Worm (Caenorhabditis elegans): ENCODE data around the gene F37C4.6.

F37C4.6 gene

DNA sequence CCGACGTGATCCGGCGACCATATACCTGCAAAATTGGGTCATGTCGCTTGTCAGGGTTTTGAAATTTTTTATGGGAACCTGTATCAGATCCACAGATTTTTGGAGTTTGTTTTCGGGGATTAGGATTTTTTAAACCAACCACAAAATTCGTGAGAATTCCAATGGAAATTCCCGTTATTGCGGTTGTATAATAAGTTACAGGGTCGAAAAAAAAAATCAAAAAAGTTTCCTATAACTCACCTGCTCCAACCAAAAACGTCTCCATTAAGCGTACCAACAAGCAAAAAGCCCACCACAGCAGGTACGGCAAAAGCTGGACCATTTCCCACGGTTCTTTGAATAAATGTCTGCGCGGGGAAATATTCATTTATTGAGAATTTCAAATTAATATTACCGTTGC lies 15.2 kb downstream of the F37C4.6 start:
- TF ChIP-seq unc-62 (GFP tag; optimal IDR thresholded peaks at IDR 0.05) = no peak

DNA sequence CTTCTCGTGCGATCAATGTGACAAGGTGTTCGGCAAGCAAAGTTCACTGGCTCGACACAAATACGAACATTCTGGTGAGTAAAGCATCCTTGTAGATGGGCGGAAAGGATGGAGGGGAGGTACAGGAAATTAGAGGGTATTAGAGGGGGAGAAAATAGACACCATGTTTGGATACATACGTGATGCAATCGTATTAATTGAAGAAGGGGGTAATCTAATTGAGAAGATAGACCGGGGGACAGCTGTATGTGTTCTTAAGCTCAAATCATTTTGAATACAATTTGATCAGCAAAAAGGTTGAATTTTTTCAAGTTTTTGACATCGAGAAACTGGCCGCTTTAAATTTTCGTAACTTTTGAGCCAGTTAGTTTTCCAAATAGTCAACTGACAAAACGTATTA lies 17.7 kb downstream of the F37C4.6 start:
- TF ChIP-seq unc-62 (GFP tag; optimal IDR thresholded peaks at IDR 0.05) = no peak

DNA sequence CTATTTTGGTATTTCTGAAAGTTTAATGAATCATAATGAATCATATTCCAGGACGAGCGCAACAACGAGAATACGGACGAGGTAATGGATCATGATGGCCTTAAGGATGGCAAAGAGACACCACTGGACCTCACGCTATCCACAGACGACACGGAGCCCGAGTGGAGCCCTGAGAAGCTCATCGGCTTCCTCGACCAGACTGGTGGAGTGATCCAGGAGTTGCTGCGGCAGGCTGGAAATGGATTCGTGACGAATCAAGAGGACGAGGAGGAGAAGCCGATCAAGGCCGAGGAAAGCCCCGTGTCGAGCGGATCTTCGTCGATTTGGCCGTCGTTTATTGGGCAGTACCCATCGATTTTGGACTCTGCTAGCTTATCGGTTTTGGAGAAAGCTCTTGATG lies 18.6 kb downstream of the F37C4.6 start:
- no peak for TF ChIP-seq unc-62 (GFP tag; optimal IDR thresholded peaks at IDR 0.05)

DNA sequence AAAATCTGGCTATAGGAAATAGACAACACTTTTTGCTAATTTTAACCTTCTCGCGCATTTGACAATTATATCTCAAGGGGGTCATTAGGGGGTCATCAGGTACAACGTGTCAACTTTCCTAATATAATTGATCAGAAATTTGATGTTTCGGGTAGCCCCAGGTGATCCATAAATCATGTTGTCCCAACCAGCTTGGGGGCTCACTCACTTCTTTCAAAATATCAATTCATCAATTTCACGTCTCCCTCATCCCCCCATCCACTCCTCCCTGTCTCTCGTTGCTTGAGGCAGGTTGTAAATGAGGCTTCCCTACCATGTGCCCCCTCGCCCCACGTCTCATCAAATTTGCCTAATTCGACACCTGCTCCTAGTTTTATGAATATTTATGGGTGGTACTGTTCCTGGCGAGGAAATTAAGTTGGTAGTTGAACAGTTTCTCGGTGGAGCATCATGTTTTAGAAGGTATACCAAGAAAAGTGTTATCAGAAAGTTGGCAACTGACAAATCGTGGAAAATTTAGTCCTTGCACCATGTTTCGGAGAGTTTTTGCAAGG lies 20.1 kb downstream of the F37C4.6 start:
- TF ChIP-seq unc-62 (GFP tag; optimal IDR thresholded peaks at IDR 0.05) = no peak

DNA sequence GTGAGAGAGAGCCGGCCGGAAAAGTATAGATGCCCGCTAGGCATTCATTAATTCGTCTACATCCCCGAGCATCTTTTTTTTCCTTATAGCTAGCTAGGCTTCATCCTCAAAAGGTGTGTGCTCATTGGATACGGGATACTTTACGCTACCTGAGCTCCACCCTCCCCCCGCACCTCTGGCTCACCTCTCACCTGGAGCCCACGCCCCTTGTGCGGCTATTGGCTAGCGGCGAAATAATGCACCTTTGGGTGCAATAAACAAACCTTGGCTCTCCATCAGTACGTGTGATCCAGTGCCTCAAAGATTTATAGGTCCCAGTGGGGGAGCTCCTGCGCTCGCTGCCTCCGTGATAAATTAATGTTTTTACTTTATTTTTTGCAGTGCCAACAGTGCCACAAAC lies 21.9 kb downstream of the F37C4.6 start:
- TF ChIP-seq unc-62 (GFP tag; optimal IDR thresholded peaks at IDR 0.05) = no peak

DNA sequence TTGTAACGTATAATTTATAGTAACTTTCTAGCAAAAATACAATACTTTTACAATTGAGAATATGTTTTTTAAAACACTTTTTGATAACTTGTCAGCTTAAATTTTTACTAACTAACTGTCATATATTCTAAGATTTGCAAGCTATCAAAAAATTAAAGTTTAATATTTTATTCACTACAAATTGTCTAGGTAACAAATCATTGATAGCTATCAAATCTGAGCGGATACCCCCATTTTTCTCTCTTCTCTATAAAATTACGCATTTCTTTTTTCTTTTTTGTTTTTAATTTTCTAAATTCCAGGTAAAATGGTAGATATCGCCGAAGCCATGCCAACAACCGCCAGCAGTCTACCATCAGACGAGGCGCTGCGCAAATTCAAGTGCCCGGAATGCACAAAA lies 22.6 kb downstream of the F37C4.6 start, which contains the start of gene zag-1:
TSS of gene zag-1 (plus strand) at position 301 of the 400 bp plus-strand sequence.
- TF ChIP-seq unc-62 (GFP tag; optimal IDR thresholded peaks at IDR 0.05) = no peak

DNA sequence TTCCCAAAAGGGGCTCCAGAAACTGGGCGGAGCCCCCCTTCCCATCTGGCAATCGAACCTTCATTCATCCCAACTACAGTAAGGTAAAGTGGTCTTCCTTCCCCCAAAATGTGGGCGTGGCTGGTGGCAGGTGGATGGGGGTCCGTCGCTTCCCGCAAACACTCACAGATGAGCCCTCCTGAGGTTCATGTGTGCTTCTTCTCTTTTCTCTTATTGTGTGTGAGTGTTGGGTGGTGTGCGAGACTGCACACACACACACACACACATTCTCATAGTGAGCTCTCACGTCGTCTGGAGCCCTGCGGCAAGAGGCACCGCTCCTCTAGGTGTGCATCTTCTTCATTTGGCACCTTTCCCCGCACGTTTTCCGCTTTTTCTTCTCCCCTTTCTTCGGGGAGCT lies 23.5 kb downstream of the F37C4.6 start:
- TF ChIP-seq unc-62 (GFP tag; optimal IDR thresholded peaks at IDR 0.05) = no peak

DNA sequence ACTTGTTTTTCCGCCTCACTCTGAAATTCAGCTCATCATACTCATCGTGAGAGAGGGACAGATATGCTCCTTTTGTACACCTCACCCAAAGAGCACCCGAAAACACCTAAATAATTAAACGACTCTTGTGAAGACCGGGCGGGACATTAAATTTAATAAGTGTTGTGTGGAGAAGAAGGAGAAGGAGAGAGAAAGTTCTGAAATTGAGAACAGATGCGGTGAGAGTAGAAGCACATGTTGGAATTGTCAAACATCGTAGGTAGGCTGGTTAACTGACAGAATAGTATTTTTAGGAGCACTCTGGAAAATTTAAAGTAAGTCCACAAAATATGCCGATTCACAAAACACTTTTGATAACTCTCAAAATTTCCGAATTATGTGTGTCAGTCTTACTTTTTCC lies 24.6 kb downstream of the F37C4.6 start:
- TF ChIP-seq unc-62 (GFP tag; optimal IDR thresholded peaks at IDR 0.05) = no peak

DNA sequence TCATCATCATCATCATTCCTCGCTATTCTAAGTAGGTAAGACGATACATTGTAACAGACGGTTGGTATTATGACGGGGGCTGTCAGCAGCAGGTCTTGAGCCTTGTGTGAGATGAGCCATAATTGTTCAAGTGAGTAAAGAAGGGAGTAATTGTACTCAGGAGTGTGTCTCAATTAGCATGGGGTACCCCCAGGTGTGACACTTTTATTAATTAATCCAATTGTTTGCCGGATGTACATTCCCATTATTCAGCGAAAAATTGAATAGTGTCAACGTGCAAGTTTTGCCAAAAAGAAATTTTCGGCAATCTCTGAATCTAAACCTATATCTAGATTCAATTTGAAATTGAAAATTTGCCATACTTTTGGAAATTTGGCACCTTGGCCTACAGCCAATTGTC lies 29.1 kb downstream of the F37C4.6 start:
- no peak for TF ChIP-seq unc-62 (GFP tag; optimal IDR thresholded peaks at IDR 0.05)

DNA sequence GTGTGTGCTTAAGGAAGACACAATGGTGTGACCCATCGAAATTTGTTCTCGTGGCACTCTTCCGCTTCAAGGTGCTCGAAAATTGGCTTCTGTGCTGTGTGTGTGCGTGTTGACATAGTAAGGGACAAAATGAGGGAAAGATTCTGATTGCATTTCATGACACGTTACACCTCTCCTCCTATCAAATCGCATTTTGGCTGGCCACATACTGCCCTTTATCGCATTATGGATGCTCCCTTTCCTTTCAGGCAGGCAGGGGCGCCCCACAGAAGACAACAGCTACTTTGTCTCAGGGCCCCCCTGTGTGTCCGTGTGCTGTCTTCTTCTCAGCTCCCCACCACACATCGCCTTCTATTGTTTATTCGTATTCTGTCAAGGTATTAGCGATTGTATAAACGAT lies 30.6 kb downstream of the F37C4.6 start:
- no peak for TF ChIP-seq unc-62 (GFP tag; optimal IDR thresholded peaks at IDR 0.05)

DNA sequence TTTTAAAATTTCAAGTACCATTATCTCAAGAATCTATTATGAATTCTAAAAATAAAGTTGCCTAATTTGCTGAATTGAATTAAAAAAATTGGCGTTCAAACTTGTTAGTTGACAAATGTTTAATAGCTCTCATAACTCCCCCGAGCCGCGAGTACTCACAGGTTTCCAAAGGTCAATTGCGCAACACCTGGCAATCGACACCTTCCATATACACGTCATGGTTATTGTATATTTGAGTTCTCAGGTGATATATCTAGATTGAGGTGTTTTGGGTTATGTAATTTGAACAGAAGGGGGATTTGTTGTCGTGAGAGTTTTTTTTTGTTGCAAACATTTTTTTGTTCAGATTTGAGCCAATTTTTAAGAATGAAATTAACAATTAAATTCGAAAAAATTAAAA lies 33.5 kb downstream of the F37C4.6 start:
- no peak for TF ChIP-seq unc-62 (GFP tag; optimal IDR thresholded peaks at IDR 0.05)

DNA sequence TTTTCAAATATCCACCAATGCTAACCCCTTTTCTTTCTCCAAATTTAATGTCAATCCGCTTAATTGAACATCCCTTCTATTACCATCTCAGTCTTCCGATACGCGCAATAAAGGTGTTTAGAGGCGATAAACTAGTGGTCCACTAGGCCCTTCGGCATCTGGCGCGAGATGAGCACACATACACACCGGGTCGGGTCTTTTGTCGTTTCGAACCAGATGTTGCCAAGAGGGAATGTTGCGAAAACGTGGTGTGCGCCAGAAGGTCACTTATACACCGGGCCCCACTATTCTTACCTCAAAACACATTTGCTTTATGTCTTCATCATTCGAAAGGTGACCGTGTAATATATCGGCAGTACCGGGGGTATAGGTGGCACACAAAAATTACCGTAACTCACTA lies 34.1 kb downstream of the F37C4.6 start:
- no peak for TF ChIP-seq unc-62 (GFP tag; optimal IDR thresholded peaks at IDR 0.05)

DNA sequence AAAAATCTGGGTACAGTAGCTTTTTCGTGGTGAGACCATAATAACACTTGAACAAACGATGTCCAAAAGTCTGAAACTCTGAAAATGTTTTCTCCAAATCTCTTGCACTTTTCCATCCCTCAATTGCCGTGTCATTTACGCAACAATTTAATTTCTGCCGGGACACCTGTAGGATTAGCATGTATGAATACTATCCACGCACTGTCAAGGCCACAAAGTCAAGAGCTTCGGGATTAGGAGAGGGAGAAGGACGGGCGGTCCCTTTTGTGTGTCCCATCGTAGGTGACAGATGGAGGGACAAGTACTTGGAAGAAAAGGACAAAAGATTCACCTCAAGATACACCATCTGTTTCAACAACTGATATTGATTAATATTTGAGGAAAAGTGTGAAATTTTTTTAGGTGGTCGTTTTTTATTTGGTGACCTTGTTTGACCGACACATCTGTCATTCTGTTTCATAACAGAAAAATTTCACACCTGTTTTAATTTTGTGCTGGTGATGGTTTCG lies 35.1 kb downstream of the F37C4.6 start:
- no peak for TF ChIP-seq unc-62 (GFP tag; optimal IDR thresholded peaks at IDR 0.05)

DNA sequence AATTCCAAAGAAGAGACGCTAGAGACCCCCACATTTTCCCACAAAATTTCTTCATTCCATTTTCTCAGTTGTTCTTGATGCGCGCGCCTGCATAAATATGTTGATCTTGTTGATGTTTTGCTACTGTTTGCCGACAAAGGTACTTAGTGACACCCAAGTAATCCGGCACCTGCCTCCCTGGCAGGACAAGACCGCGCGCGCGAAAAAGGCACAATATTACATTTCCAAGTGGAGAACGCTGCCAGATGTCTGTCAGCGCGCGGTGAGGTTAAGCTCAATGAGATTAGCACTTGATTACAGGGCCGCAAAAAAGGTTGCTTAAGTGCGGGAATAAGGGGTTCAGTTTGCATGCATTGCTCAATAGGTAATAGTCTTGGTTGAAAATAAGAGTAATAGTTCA lies 36.5 kb downstream of the F37C4.6 start:
- TF ChIP-seq unc-62 (GFP tag; optimal IDR thresholded peaks at IDR 0.05) = no peak

DNA sequence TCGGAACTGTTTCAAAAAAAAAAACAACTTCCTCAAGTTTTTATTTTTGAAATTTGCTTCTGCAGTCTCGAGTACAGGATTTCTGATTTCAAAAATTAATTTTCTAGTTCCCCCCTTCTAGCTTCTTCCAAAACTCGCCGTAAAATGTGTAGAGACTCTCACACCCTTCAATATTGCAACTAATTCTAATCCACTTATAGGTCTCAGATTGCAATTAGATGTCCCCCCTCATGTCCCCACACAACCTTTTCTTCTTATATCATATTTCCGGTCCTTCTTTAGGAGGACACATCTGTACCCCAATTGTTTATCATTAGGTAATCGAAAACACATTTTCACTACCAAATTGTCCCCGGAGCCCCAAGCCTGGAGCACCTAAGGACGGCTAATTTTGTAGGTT lies 37.7 kb downstream of the F37C4.6 start:
- no peak for TF ChIP-seq unc-62 (GFP tag; optimal IDR thresholded peaks at IDR 0.05)

DNA sequence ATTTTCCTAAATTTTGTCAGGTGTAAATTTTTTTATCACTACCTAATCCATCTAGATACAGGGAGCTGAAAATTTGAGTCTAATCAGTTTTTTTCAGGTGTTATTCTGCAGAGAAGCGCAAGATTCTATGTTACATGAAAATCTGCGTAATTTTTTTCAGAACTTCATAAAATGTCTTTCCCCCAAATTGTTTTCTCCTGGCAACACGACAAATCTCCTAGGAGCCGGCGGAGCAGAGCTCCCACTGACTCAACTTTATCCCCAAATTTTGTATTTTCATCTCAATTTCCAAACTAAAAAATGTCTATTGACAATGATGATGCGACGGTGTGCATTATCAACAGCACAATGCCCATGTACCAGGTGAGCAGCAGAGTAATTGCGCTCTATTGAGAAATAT lies 38.7 kb downstream of the F37C4.6 start, which contains the start of gene F28F9.2:
TSS of gene F28F9.2 (plus strand) at position 301 of the 400 bp plus-strand sequence.
- TF ChIP-seq unc-62 (GFP tag; optimal IDR thresholded peaks at IDR 0.05) = no peak

DNA sequence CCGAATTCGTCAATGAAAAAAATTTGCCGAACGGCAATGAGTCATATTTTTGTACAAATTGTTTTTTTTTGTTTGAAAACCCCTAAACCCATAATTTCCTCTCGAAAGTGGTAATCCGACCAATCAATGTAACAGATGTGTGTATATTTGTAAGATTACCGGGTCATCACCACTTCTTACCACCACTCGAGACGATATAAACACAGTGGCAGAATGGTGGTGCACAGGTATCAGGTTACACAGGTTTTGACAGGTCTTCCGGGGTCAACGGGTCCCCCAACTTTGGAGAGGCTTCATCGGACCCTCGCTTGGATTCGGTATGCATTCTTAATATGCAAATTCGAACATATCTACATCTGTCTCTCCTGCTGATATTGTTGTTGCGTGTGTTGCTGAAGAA lies 39.4 kb downstream of the F37C4.6 start:
- no peak for TF ChIP-seq unc-62 (GFP tag; optimal IDR thresholded peaks at IDR 0.05)

DNA sequence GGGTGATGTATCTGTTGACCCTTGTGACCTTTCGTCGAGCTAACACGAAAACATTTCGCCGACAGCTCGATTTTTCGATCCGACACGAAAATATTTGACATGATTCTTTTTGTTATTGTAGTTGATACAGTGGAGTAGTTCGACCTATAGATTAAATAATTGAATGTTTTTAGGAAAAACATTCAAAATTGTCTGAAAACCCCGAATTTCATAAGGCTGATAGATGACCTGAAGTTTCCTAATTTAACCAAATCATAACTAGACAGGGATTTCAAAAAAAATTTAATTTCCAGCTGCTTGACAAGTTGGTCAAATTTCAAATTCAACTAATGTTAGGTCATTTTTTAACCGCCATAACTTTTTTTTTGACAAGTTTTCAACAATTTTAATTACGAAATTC lies 43.1 kb downstream of the F37C4.6 start, which contains the start of gene cal-3:
TSS of gene cal-3 (minus strand) at position 101 of the 400 bp plus-strand sequence.
- TF ChIP-seq unc-62 (GFP tag; optimal IDR thresholded peaks at IDR 0.05) = no peak

Measured in whole organism, dauer.